Worm (Caenorhabditis elegans) whole organism, young adult: ENCODE measurements around the gene D1086.2.

Experiments
- B0019.2 ChIP-seq: fragments of 200-800 bp; sonication (Bioruptor generic); conservative IDR thresholded peaks from 2 replicates; pipeline ENCODE4 v1.3.6; 2022; ENCODE audit warnings: missing genetic modification reagents, missing genetic modification characterization, missing compliant biosample characterization
- C06A6.2 ChIP-seq: fragments of 200-800 bp; sonication (Bioruptor generic); conservative IDR thresholded peaks from 2 replicates; pipeline ENCODE4 v1.3.6; 2022; ENCODE audit warnings: missing genetic modification characterization, missing compliant biosample characterization
- D2030.7 ChIP-seq: fragments of 200-800 bp; sonication (Bioruptor generic); IDR thresholded peaks from 2 replicates; pipeline ENCODE4 v1.3.6; 2022; ENCODE audit warnings: missing genetic modification reagents, missing genetic modification characterization, missing compliant biosample characterization
- T07F8.4 ChIP-seq: sonication (generic microtip); optimal IDR thresholded peaks from 2 replicates; lab custom pipeline; 2016; ENCODE audit warnings: mild to moderate bottlenecking, missing genetic modification characterization, moderate library complexity, missing compliant biosample characterization
- Y53F4B.3 ChIP-seq: fragments of 200-800 bp; sonication (Bioruptor generic); IDR thresholded peaks from 2 replicates; pipeline ENCODE4 v1.3.6; 2022; ENCODE audit warnings: missing genetic modification reagents, missing genetic modification characterization, missing compliant biosample characterization
- Y56A3A.18 ChIP-seq: fragments of 200-800 bp; sonication (Bioruptor generic); IDR thresholded peaks from 2 replicates; pipeline ENCODE4 v1.3.6; 2022; ENCODE audit warnings: missing genetic modification reagents, missing genetic modification characterization, missing compliant biosample characterization
- Y67H2A.10 ChIP-seq: fragments of 200-800 bp; sonication (Bioruptor generic); conservative IDR thresholded peaks from 2 replicates; pipeline ENCODE4 v1.3.6; 2022; ENCODE audit warnings: missing genetic modification reagents, missing genetic modification characterization, missing compliant biosample characterization
- akir-1 ChIP-seq: fragments of 200-800 bp; sonication (Bioruptor generic); optimal IDR thresholded peaks from 2 replicates; lab custom pipeline; 2018; ENCODE audit warnings: mild to moderate bottlenecking, missing genetic modification characterization, moderate library complexity, missing compliant biosample characterization
- aptf-3 ChIP-seq: fragments of 200-800 bp; sonication (Bioruptor generic); IDR thresholded peaks from 2 replicates; pipeline ENCODE4 v1.3.6; 2022; ENCODE audit warnings: missing genetic modification characterization, missing compliant biosample characterization
- atf-7 ChIP-seq: sonication (generic microtip); optimal IDR thresholded peaks from 2 replicates; lab custom pipeline; 2017; ENCODE audit warnings: mild to moderate bottlenecking, missing genetic modification characterization, missing compliant biosample characterization
- attf-5 ChIP-seq: fragments of 200-800 bp; sonication (Bioruptor generic); optimal IDR thresholded peaks from 2 replicates; lab custom pipeline; 2018; ENCODE audit warnings: mild to moderate bottlenecking, missing genetic modification characterization, missing compliant biosample characterization
- cebp-1 ChIP-seq, 2 experiments: fragments of 200-800 bp in 1 of 2; sonication (Bioruptor generic) in 1 of 2; sonication (generic microtip) in 1 of 2; IDR thresholded peaks in 1 of 2; optimal IDR thresholded peaks in 1 of 2; 2 replicates each; pipeline versions ENCODE4 v1.3.6 to Lab custom; 2017 to 2022; ENCODE audit warnings: missing compliant biosample characterization in 2 of 2, missing genetic modification characterization in 2 of 2, mild to moderate bottlenecking in 1 of 2, missing genetic modification reagents in 1 of 2, moderate library complexity in 1 of 2
- ceh-27 ChIP-seq: fragments of 200-800 bp; sonication (Bioruptor generic); optimal IDR thresholded peaks from 2 replicates; lab custom pipeline; 2018; ENCODE audit warnings: mild to moderate bottlenecking, missing genetic modification characterization, moderate library complexity, missing compliant biosample characterization
- dox-1 ChIP-seq: fragments of 200-800 bp; sonication (Bioruptor generic); IDR thresholded peaks from 2 replicates; pipeline ENCODE4 v1.3.6; 2022; ENCODE audit warnings: missing genetic modification reagents, missing genetic modification characterization, missing compliant biosample characterization
- dpff-1 ChIP-seq: sonication (generic microtip); optimal IDR thresholded peaks from 2 replicates; lab custom pipeline; 2017; ENCODE audit warnings: mild to moderate bottlenecking, missing genetic modification characterization, missing compliant biosample characterization
- dpl-1 ChIP-seq: fragments of 150-350 bp; optimal IDR thresholded peaks from 2 replicates; lab custom pipeline; 2014; ENCODE audit warnings: missing biosample characterization, missing genetic modification reagents, missing genetic modification characterization
- ets-4 ChIP-seq: fragments of 200-800 bp; sonication (Bioruptor generic); optimal IDR thresholded peaks from 2 replicates; lab custom pipeline; 2018; ENCODE audit warnings: mild to moderate bottlenecking, missing genetic modification characterization, missing compliant biosample characterization
- hmg-1.2 ChIP-seq: fragments of 200-800 bp; sonication (Bioruptor generic); IDR thresholded peaks from 2 replicates; pipeline ENCODE4 v1.3.6; 2022; ENCODE audit warnings: missing genetic modification reagents, missing genetic modification characterization, missing compliant biosample characterization
- let-607 ChIP-seq, 2 experiments: fragments of 200-800 bp in 1 of 2; sonication (Bioruptor generic) in 1 of 2; sonication (generic microtip) in 1 of 2; optimal IDR thresholded peaks; 2 replicates each; lab custom pipeline; 2016 to 2018; ENCODE audit warnings: mild to moderate bottlenecking in 2 of 2, missing compliant biosample characterization in 2 of 2, missing genetic modification characterization in 2 of 2, moderate library complexity in 2 of 2, missing genotype in 1 of 2
- lin-26 ChIP-seq: fragments of 200-800 bp; sonication (Bioruptor generic); IDR thresholded peaks from 2 replicates; pipeline ENCODE4 v1.3.6; 2022; ENCODE audit warnings: missing genetic modification reagents, missing genetic modification characterization, missing compliant biosample characterization
- lin-35 ChIP-seq, 3 experiments: fragments of 150-350 bp in 2 of 3; sonication (generic microtip) in 1 of 3; optimal IDR thresholded peaks; 2 replicates each; lab custom pipeline; 2014 to 2018; ENCODE audit warnings: missing biosample characterization in 3 of 3, missing genetic modification characterization in 3 of 3, missing genetic modification reagents in 3 of 3
- lin-54 ChIP-seq: fragments of 200-800 bp; sonication (Bioruptor generic); optimal IDR thresholded peaks from 2 replicates; lab custom pipeline; 2018; ENCODE audit warnings: mild to moderate bottlenecking, missing genetic modification characterization, missing compliant biosample characterization
- lir-1 ChIP-seq: fragments of 200-800 bp; sonication (Bioruptor generic); conservative IDR thresholded peaks from 2 replicates; pipeline ENCODE4 v1.3.6; 2022; ENCODE audit warnings: missing genetic modification reagents, missing genetic modification characterization, missing compliant biosample characterization
- lsl-1 ChIP-seq: fragments of 200-800 bp; sonication (Bioruptor generic); optimal IDR thresholded peaks from 2 replicates; lab custom pipeline; 2018; ENCODE audit warnings: mild to moderate bottlenecking, missing genetic modification characterization, moderate library complexity, missing compliant biosample characterization
- madf-3 ChIP-seq: fragments of 200-800 bp; sonication (Bioruptor generic); IDR thresholded peaks from 2 replicates; pipeline ENCODE4 v1.3.6; 2022; ENCODE audit warnings: missing genetic modification reagents, missing genetic modification characterization, missing compliant biosample characterization
- madf-8 ChIP-seq: fragments of 200-800 bp; sonication (Bioruptor generic); conservative IDR thresholded peaks from 2 replicates; pipeline ENCODE4 v1.3.6; 2022; ENCODE audit warnings: missing genetic modification reagents, missing genetic modification characterization, missing compliant biosample characterization
- mcd-1 ChIP-seq: fragments of 200-800 bp; sonication (Bioruptor generic); IDR thresholded peaks from 2 replicates; pipeline ENCODE4 v1.3.6; 2022; ENCODE audit warnings: missing genetic modification reagents, missing genetic modification characterization, missing compliant biosample characterization
- nfyb-1 ChIP-seq: fragments of 200-800 bp; sonication (Bioruptor generic); IDR thresholded peaks from 2 replicates; pipeline ENCODE4 v1.3.6; 2022; ENCODE audit warnings: missing genetic modification reagents, missing genetic modification characterization, missing compliant biosample characterization
- nhr-80 ChIP-seq: sonication (generic microtip); optimal IDR thresholded peaks from 2 replicates; lab custom pipeline; 2016; ENCODE audit warnings: missing genetic modification characterization, missing compliant biosample characterization
- rcor-1 ChIP-seq: fragments of 200-800 bp; sonication (Bioruptor generic); IDR thresholded peaks from 2 replicates; pipeline ENCODE4 v1.3.6; 2022; ENCODE audit warnings: missing genetic modification reagents, missing genetic modification characterization, missing compliant biosample characterization
- rec-8 ChIP-seq, 2 experiments: sonication (generic microtip); optimal IDR thresholded peaks; 2 replicates each; lab custom pipeline; 2016; ENCODE audit warnings: mild to moderate bottlenecking in 2 of 2, missing genetic modification characterization in 2 of 2, missing genetic modification reagents in 2 of 2, missing genotype in 2 of 2, missing biosample characterization in 1 of 2, missing compliant biosample characterization in 1 of 2, moderate library complexity in 1 of 2
- somi-1 ChIP-seq: fragments of 200-800 bp; sonication (Bioruptor generic); optimal IDR thresholded peaks from 2 replicates; lab custom pipeline; 2018; ENCODE audit warnings: mild to moderate bottlenecking, missing genetic modification characterization, missing compliant biosample characterization
- sptf-2 ChIP-seq: fragments of 200-800 bp; sonication (Bioruptor generic); optimal IDR thresholded peaks from 2 replicates; lab custom pipeline; 2018; ENCODE audit warnings: mild to moderate bottlenecking, missing genetic modification characterization, missing compliant biosample characterization
- tbx-9 ChIP-seq: sonication (generic microtip); optimal IDR thresholded peaks from 2 replicates; lab custom pipeline; 2016; ENCODE audit warnings: borderline replicate concordance, missing genetic modification characterization, inconsistent platforms, missing compliant biosample characterization
- tlf-1 ChIP-seq: fragments of 200-800 bp; sonication (Bioruptor generic); optimal IDR thresholded peaks from 2 replicates; lab custom pipeline; 2018; ENCODE audit warnings: mild to moderate bottlenecking, missing genetic modification characterization, missing compliant biosample characterization
- unc-62 ChIP-seq: fragments of 150-350 bp; optimal IDR thresholded peaks from 2 replicates; lab custom pipeline; 2014; ENCODE audit warnings: missing biosample characterization, missing genetic modification reagents, missing genetic modification characterization
- zfh-2 ChIP-seq: fragments of 200-800 bp; sonication (Bioruptor generic); conservative IDR thresholded peaks from 2 replicates; pipeline ENCODE4 v1.3.6; 2022; ENCODE audit warnings: missing genetic modification reagents, missing genetic modification characterization, missing compliant biosample characterization

Gene D1086.2

DNA sequence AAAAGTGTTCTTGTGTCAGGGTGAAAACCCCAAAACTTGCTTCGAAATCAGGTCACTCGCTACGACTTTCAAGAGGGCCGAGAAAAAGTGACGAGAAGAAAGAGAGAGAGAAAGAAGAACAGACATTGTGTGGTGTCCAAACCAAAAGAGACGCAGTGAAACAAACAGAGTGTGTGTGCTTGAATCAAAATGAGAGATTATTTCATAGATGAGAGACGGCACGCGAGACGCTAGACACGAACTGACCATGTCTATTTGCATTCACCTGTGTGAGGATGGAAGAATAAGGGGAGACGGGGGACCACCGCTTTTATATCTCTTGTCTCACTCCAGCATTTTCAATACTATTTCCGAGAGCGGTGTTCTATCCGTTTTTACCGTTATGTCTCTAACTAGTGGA, 37.7 kb upstream of the D1086.2 start (continued):
- TF ChIP-seq ceh-27 (GFP tag; lab: Kevin White, UChicago) (peak; percentile 71), Y53F4B.3 (GFP tag; lab: Robert Waterston, UW) (no peak), zfh-2 (GFP tag; lab: Robert Waterston, UW) (0 out of 2 replicates have a peak, but pooled peaks have one; percentile 5), attf-5 (GFP tag; lab: Kevin White, UChicago) (peak; percentile 22), somi-1 (GFP tag; lab: Kevin White, UChicago) (no peak), akir-1 (GFP tag; lab: Kevin White, UChicago) (no peak), atf-7 (tag; lab: Kevin White, UChicago) (peak; percentile 3), madf-8 (GFP tag; lab: Robert Waterston, UW) (no peak), dox-1 (GFP tag; lab: Robert Waterston, UW) (peak; percentile 30; the same call in 1 of the 2 replicates), ets-4 (no peak), rcor-1 (GFP tag; lab: Robert Waterston, UW) (no peak), nfyb-1 (GFP tag; lab: Robert Waterston, UW) (peak; percentile 14; the same call in 1 of the 2 replicates), let-607 (tag; optimal IDR thresholded peaks at IDR 0.05; lab: Kevin White, UChicago) (no peak), dpff-1 (tag; lab: Kevin White, UChicago) (no peak), tbx-9 (tag; lab: Kevin White, UChicago) (no peak), unc-62 (GFP tag; lab: Kevin White, UChicago) (peak; percentile 24), sptf-2 (no peak), madf-3 (no peak), D2030.7 (GFP tag; lab: Robert Waterston, UW) (no peak), cebp-1 (GFP tag; IDR thresholded peaks at IDR 0.05; lab: Robert Waterston, UW) (no peak), cebp-1 (tag; optimal IDR thresholded peaks at IDR 0.05; lab: Kevin White, UChicago) (peak; percentile 62), lir-1 (GFP tag; lab: Robert Waterston, UW) (no peak), mcd-1 (GFP tag; lab: Robert Waterston, UW) (peak; percentile 36; the same call in 1 of the 2 replicates), Y67H2A.10 (GFP tag; lab: Robert Waterston, UW) (no peak), Y56A3A.18 (GFP tag; lab: Robert Waterston, UW) (no peak), tlf-1 (GFP tag; lab: Kevin White, UChicago) (no peak), B0019.2 (GFP tag; lab: Robert Waterston, UW) (no peak), rec-8 (tag; optimal IDR thresholded peaks at IDR 0.05; lab: Kevin White, UChicago) (no peak)

ce11 chrV:14134757-14135441, 36.4 kb upstream of the D1086.2 start:
- TF ChIP-seq C06A6.2 (GFP tag; lab: Robert Waterston, UW) (no peak), nhr-80 (tag; lab: Kevin White, UChicago) (peak; percentile 39)

DNA sequence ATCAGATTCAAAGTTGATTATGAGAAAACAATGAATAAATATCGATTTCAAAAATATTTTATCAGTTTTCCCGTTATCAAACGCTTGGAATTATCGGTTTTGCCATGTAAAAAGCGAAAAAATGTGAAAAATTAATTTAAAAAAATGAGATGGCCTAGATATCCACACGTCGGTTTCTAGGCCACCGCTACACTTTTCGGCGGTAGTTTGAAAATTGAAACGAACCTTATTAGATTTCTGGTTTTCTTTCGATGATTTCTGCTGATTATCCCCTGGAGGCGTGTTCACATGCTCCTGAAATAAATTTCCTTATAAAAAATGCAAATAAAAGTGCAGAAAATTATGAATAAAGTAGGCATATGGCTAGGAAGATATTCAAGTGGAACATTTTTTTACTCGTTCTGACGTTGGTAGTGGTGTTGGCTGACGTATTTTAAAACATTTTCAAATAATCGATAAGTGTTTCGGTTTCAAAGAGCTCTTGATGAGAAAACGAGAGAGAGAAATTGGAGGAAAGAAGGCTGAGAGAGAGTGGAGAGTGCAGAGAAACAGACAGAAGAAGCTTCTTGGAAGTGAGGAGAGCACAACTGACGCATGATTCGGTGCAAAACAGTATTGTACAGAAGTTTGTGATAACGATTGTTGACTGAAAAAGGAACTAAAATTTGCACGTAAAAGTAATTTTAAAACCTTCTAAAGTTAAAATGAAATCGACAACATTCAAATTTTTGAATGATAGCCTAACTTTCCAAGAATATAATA, 34.7 kb upstream of the D1086.2 start:
- TF ChIP-seq lsl-1 (GFP tag; lab: Kevin White, UChicago): peak; percentile 17
- TF ChIP-seq lin-35 (GFP tag; optimal IDR thresholded peaks at IDR 0.05; lab: Kevin White, UChicago): no peak
- TF ChIP-seq hmg-1.2 (GFP tag; lab: Robert Waterston, UW): 0 out of 2 replicates have a peak, but pooled peaks have one; percentile 17
- no peak for TF ChIP-seq aptf-3 (GFP tag; lab: Robert Waterston, UW)
- TF ChIP-seq let-607 (tag; optimal IDR thresholded peaks at IDR 0.05; lab: Kevin White, UChicago): no peak
- TF ChIP-seq lin-54 (GFP tag; lab: Kevin White, UChicago): peak; percentile 65
- no peak for TF ChIP-seq lin-26 (GFP tag; lab: Robert Waterston, UW)
- TF ChIP-seq dpl-1 (GFP tag; lab: Kevin White, UChicago): peak; percentile 4
- TF ChIP-seq T07F8.4 (tag; lab: Kevin White, UChicago): no peak
